Worm (Caenorhabditis elegans) whole organism, mixed stage, embryonic: ENCODE results near the gene acr-12.

Experiments used
- M03D4.4 ChIP-seq: sonication (generic microtip); optimal IDR thresholded peaks from 2 replicates; lab custom pipeline; 2017; ENCODE audit warnings: mild to moderate bottlenecking, missing genetic modification characterization, missing compliant biosample characterization
- bed-3 ChIP-seq: fragments of 200-800 bp; sonication (Bioruptor generic); optimal IDR thresholded peaks from 3 replicates; lab custom pipeline; 2018; ENCODE audit warnings: mild to moderate bottlenecking, missing genetic modification characterization, moderate library complexity, missing compliant biosample characterization
- blmp-1 ChIP-seq: fragments of 150-350 bp; optimal IDR thresholded peaks from 2 replicates; lab custom pipeline; 2014; ENCODE audit warnings: missing biosample characterization, missing genetic modification characterization
- ceh-39 ChIP-seq: fragments of 150-350 bp; optimal IDR thresholded peaks from 2 replicates; lab custom pipeline; 2014; ENCODE audit warnings: missing biosample characterization, missing genetic modification characterization
- ceh-43 ChIP-seq: fragments of 200-800 bp; sonication (Bioruptor generic); optimal IDR thresholded peaks from 2 replicates; lab custom pipeline; 2018; ENCODE audit warnings: mild to moderate bottlenecking, missing genetic modification characterization, moderate library complexity, missing compliant biosample characterization
- ceh-83 ChIP-seq: fragments of 200-800 bp; sonication (Bioruptor generic); optimal IDR thresholded peaks from 2 replicates; lab custom pipeline; 2018; ENCODE audit warnings: mild to moderate bottlenecking, missing genetic modification characterization, missing compliant biosample characterization
- ces-1 ChIP-seq: fragments of 150-350 bp; optimal IDR thresholded peaks from 2 replicates; lab custom pipeline; 2014; ENCODE audit warnings: missing biosample characterization, missing genetic modification reagents, missing genetic modification characterization
- cnd-1 ChIP-seq: fragments of 200-800 bp; sonication (Bioruptor generic); optimal IDR thresholded peaks from 2 replicates; lab custom pipeline; 2018; ENCODE audit warnings: mild to moderate bottlenecking, missing genetic modification characterization, missing compliant biosample characterization
- drap-1 ChIP-seq: fragments of 200-800 bp; sonication (Bioruptor generic); optimal IDR thresholded peaks from 3 replicates; lab custom pipeline; 2018; ENCODE audit warnings: mild to moderate bottlenecking, missing genetic modification characterization, missing compliant biosample characterization
- elt-1 ChIP-seq: sonication (generic microtip); optimal IDR thresholded peaks from 2 replicates; lab custom pipeline; 2017; ENCODE audit warnings: missing genetic modification characterization, mild to moderate bottlenecking, missing compliant biosample characterization, antibody characterized with exemption, moderate library complexity, borderline replicate concordance; ENCODE audit not compliant: insufficient read depth
- elt-3 ChIP-seq: fragments of 150-350 bp; optimal IDR thresholded peaks from 2 replicates; lab custom pipeline; 2014; ENCODE audit warnings: missing biosample characterization, missing genetic modification characterization
- flh-1 ChIP-seq: fragments of 200-800 bp; sonication (Bioruptor generic); optimal IDR thresholded peaks from 2 replicates; lab custom pipeline; 2018; ENCODE audit warnings: mild to moderate bottlenecking, missing genetic modification characterization, moderate library complexity, missing compliant biosample characterization
- ham-2 ChIP-seq: fragments of 200-800 bp; sonication (Bioruptor generic); optimal IDR thresholded peaks from 2 replicates; lab custom pipeline; 2018; ENCODE audit warnings: mild to moderate bottlenecking, missing genetic modification characterization, missing compliant biosample characterization
- lin-13 ChIP-seq: fragments of 150-350 bp; optimal IDR thresholded peaks from 2 replicates; lab custom pipeline; 2014; ENCODE audit warnings: missing biosample characterization, missing genetic modification characterization
- lin-32 ChIP-seq: fragments of 200-800 bp; sonication (Bioruptor generic); optimal IDR thresholded peaks from 2 replicates; lab custom pipeline; 2018; ENCODE audit warnings: mild to moderate bottlenecking, missing genetic modification characterization, missing compliant biosample characterization
- lsy-2 ChIP-seq: fragments of 150-350 bp; optimal IDR thresholded peaks from 2 replicates; lab custom pipeline; 2014; ENCODE audit warnings: missing biosample characterization, missing genetic modification characterization
- mab-5 ChIP-seq: fragments of 150-350 bp; optimal IDR thresholded peaks from 2 replicates; lab custom pipeline; 2014; ENCODE audit warnings: missing biosample characterization, missing genetic modification characterization
- mep-1 ChIP-seq: fragments of 150-350 bp; optimal IDR thresholded peaks from 2 replicates; lab custom pipeline; 2017; ENCODE audit warnings: missing biosample characterization, missing genetic modification reagents, missing genetic modification characterization, inconsistent platforms
- mls-2 ChIP-seq: sonication (generic microtip); optimal IDR thresholded peaks from 2 replicates; lab custom pipeline; 2016; ENCODE audit warnings: mild to moderate bottlenecking, missing genetic modification characterization, moderate library complexity, missing compliant biosample characterization
- nhr-12 ChIP-seq: fragments of 150-350 bp; optimal IDR thresholded peaks from 2 replicates; lab custom pipeline; 2014; ENCODE audit warnings: missing biosample characterization, missing genetic modification characterization
- nhr-2 ChIP-seq: fragments of 150-350 bp; optimal IDR thresholded peaks from 2 replicates; lab custom pipeline; 2014; ENCODE audit warnings: missing biosample characterization, missing genetic modification characterization
- nhr-237 ChIP-seq: fragments of 150-350 bp; optimal IDR thresholded peaks from 2 replicates; lab custom pipeline; 2014; ENCODE audit warnings: missing biosample characterization, missing genetic modification characterization
- nhr-28 ChIP-seq: fragments of 150-350 bp; optimal IDR thresholded peaks from 2 replicates; lab custom pipeline; 2014; ENCODE audit warnings: missing biosample characterization, missing genetic modification characterization
- pha-4 ChIP-seq: fragments of 150-350 bp; optimal IDR thresholded peaks from 2 replicates; lab custom pipeline; 2018; ENCODE audit warnings: missing biosample characterization, missing genetic modification reagents, missing genetic modification characterization
- sem-2 ChIP-seq: fragments of 200-800 bp; sonication (Bioruptor generic); optimal IDR thresholded peaks from 2 replicates; lab custom pipeline; 2018; ENCODE audit warnings: mild to moderate bottlenecking, missing genetic modification characterization, missing compliant biosample characterization
- snpc-4 ChIP-seq: fragments of 150-350 bp; optimal IDR thresholded peaks from 2 replicates; lab custom pipeline; 2014; ENCODE audit warnings: missing biosample characterization, missing genetic modification characterization
- sptf-1 ChIP-seq: sonication (generic microtip); optimal IDR thresholded peaks from 2 replicates; lab custom pipeline; 2017; ENCODE audit warnings: mild to moderate bottlenecking, missing genetic modification characterization, moderate library complexity, missing compliant biosample characterization
- tbx-8 ChIP-seq: fragments of 200-800 bp; sonication (Bioruptor generic); optimal IDR thresholded peaks from 2 replicates; lab custom pipeline; 2018; ENCODE audit warnings: mild to moderate bottlenecking, missing genetic modification characterization, moderate library complexity, missing compliant biosample characterization
- unc-120 ChIP-seq: sonication (generic microtip); optimal IDR thresholded peaks from 2 replicates; lab custom pipeline; 2017; ENCODE audit warnings: missing genetic modification characterization, missing compliant biosample characterization; ENCODE audit not compliant: poor library complexity, severe bottlenecking
- unc-39 ChIP-seq: fragments of 150-350 bp; optimal IDR thresholded peaks from 2 replicates; lab custom pipeline; 2014; ENCODE audit warnings: missing biosample characterization, missing genetic modification characterization
- unc-62 ChIP-seq: fragments of 150-350 bp; optimal IDR thresholded peaks from 2 replicates; lab custom pipeline; 2014; ENCODE audit warnings: missing biosample characterization, missing genetic modification reagents, missing genetic modification characterization
- zip-8 ChIP-seq: fragments of 150-350 bp; optimal IDR thresholded peaks from 2 replicates; lab custom pipeline; 2014; ENCODE audit warnings: missing biosample characterization, missing genetic modification characterization
- ztf-11 ChIP-seq: fragments of 150-350 bp; optimal IDR thresholded peaks from 2 replicates; lab custom pipeline; 2014; ENCODE audit warnings: missing biosample characterization, missing genetic modification characterization

The acr-12 gene

DNA sequence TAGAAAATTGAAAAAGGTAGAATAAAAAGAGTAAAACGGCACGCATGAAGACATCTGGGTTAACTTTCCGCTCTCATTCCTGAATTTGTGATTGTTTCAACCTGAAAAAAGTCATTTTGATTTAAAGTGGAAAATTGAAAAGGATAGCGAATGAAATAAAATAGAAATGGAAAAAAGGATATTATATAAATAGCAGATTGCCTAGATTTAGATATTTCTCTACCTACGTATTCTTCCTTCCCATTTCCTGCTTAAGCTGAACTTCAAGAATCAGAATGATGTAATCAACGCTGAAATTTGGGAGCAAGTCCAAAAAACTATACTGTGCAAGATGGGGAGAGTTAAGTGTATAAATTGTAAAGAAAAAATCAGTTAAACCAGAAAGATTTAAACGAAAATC is 37.2 kb downstream of the acr-12 start, which contains the start of gene R01E6.7:
Gene R01E6.7 (minus strand): TSS at position 101 of the 400 bp plus-strand sequence.
- no peak for TF ChIP-seq mab-5
- TF ChIP-seq mep-1 = no peak
- no peak for TF ChIP-seq bed-3 (GFP tag; lab: Kevin White, UChicago)
- TF ChIP-seq mls-2 (tag; lab: Kevin White, UChicago) = no peak
- TF ChIP-seq ceh-83 (GFP tag; lab: Kevin White, UChicago) = no peak
- TF ChIP-seq unc-62 = no peak
- TF ChIP-seq nhr-28 (tag; lab: Kevin White, UChicago) = no peak
- no peak for TF ChIP-seq lin-32 (GFP tag; lab: Kevin White, UChicago)
- no peak for TF ChIP-seq unc-120

DNA sequence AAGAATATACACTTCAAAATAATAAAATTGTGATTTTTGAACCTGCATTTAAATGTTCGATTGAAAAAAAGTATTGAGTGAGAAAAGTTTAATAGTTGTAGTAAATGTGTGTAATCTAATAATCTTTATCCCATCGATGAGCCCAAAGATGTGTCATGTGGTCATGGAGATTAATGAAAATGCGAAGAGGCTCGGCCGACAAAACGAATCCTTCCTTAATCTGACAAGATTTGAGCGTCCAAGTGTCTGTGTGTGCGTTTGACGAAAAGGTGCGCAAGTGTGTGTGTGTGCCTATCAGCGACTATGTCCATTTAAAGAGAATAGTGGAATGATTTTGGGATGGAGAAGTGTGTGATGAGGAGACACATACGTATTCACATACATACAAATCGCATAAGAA is 41.4 kb downstream of the acr-12 start:
- TF ChIP-seq zip-8 (no peak), tbx-8 (GFP tag; lab: Kevin White, UChicago) (no peak), mab-5 (no peak), ceh-43 (no peak), nhr-2 (tag; lab: Kevin White, UChicago) (no peak), ceh-39 (tag; lab: Kevin White, UChicago) (no peak), ham-2 (GFP tag; lab: Kevin White, UChicago) (no peak), unc-120 (no peak), lin-13 (tag; lab: Kevin White, UChicago) (no peak), cnd-1 (no peak)

DNA sequence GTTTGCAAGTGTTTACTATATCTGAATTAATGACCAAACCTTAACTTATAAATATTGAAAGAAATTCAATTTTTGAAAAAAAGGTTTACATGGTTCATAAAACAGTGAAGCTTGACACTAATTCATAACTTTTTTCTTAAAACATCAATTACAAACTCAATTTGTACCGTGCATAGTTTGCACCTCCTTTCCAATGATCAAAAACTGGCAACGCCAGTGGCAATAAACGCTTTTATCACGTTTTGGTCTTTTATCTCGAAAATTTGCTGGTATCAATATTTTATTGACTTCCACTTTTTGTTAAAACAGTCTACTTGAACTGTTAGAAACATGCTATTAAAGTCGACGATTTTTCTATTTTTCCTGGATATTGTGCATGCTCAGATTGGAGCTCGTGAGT is 45.8 kb downstream of the acr-12 start, which contains the start of gene F54B11.11:
Gene F54B11.11 (plus strand): TSS at position 301 of the 400 bp plus-strand sequence.
- TF ChIP-seq nhr-28 (tag; lab: Kevin White, UChicago) (no peak), nhr-237 (tag; lab: Kevin White, UChicago) (no peak), ceh-39 (tag; lab: Kevin White, UChicago) (no peak), lsy-2 (tag; lab: Kevin White, UChicago) (no peak), pha-4 (no peak), lin-32 (GFP tag; lab: Kevin White, UChicago) (no peak), nhr-12 (tag; lab: Kevin White, UChicago) (no peak), zip-8 (no peak), blmp-1 (tag; lab: Kevin White, UChicago) (no peak), elt-1 (tag; lab: Kevin White, UChicago) (no peak)

DNA sequence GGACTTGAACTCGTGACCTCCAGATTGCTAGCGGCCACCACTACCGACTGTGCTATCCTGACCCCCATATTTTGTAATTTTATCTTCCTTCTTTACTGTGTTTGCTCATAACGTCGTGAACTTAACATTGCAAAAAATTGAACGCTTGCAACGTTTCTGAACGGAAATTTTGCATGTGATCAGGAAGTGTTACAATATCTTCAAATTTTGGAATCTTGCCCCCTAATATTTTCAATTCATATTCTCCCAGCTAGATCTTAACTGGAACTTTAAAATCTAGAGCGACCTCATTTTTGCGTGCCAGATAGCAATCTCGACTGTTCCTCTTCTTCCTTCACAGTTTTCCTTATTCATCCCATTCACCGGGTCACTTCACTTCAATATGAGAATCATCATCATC is 49.2 kb downstream of the acr-12 start, which contains the start of gene F54B11.10:
Gene F54B11.10 (plus strand): TSS at position 301 of the 400 bp plus-strand sequence.
- TF ChIP-seq tbx-8 (GFP tag; lab: Kevin White, UChicago) (no peak), drap-1 (GFP tag; lab: Kevin White, UChicago) (no peak), sem-2 (GFP tag; lab: Kevin White, UChicago) (no peak), cnd-1 (no peak), ztf-11 (tag; lab: Kevin White, UChicago) (no peak), sptf-1 (tag; lab: Kevin White, UChicago) (no peak), unc-62 (no peak), ceh-43 (no peak), nhr-12 (tag; lab: Kevin White, UChicago) (no peak), bed-3 (GFP tag; lab: Kevin White, UChicago) (no peak), nhr-2 (tag; lab: Kevin White, UChicago) (no peak), ceh-39 (tag; lab: Kevin White, UChicago) (no peak), lsy-2 (tag; lab: Kevin White, UChicago) (no peak), lin-13 (tag; lab: Kevin White, UChicago) (no peak), mls-2 (tag; lab: Kevin White, UChicago) (no peak), elt-1 (tag; lab: Kevin White, UChicago) (no peak)
- TF ChIP-seq, all 35 proteins: peak for 0

DNA sequence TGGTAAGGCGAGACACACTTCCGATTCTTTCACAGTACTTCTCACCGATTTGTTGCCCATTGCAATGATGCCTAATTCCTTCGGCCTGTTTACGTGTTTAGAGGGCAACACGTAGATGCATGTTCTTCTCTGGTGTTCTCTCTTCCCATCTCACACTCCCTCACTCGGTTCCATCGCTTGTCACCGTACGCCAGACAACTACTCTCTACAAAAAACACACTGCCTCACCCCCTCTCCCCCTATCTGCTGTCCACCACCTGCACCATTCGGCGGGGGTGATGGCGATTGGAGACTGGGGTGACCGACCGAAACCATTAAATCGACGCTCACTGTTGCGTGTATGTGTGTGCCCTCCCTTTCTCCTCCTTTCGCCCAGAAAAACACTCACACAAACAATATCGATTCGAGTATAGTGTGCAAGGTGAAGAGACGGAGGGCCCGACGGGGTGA is 51.3 kb downstream of the acr-12 start:
- TF ChIP-seq ham-2 (GFP tag; lab: Kevin White, UChicago) (peak; percentile 63), flh-1 (GFP tag; lab: Kevin White, UChicago) (no peak), snpc-4 (no peak), nhr-28 (tag; lab: Kevin White, UChicago) (no peak), sem-2 (GFP tag; lab: Kevin White, UChicago) (no peak), mls-2 (tag; lab: Kevin White, UChicago) (peak; percentile 79), ceh-43 (peak; percentile 1), nhr-237 (tag; lab: Kevin White, UChicago) (no peak), elt-3 (tag; lab: Kevin White, UChicago) (no peak), elt-1 (tag; lab: Kevin White, UChicago) (peak; percentile 27), nhr-2 (tag; lab: Kevin White, UChicago) (peak; percentile 90), ces-1 (GFP tag; lab: Kevin White, UChicago) (no peak), sptf-1 (tag; lab: Kevin White, UChicago) (peak; percentile 69), mab-5 (no peak), unc-120 (peak; percentile 10), ztf-11 (tag; lab: Kevin White, UChicago) (no peak), cnd-1 (peak; percentile 70), M03D4.4 (tag; lab: Kevin White, UChicago) (peak; percentile 26), drap-1 (GFP tag; lab: Kevin White, UChicago) (peak; percentile 67), mep-1 (peak; percentile 46), unc-39 (tag; lab: Kevin White, UChicago) (peak; percentile 1), lsy-2 (tag; lab: Kevin White, UChicago) (no peak), unc-62 (peak; percentile 70), lin-32 (GFP tag; lab: Kevin White, UChicago) (peak; percentile 67), pha-4 (no peak), ceh-39 (tag; lab: Kevin White, UChicago) (peak; percentile 87)
